Fruit fly (Drosophila melanogaster) whole organism, prepupa: ENCODE measurements around the gene CG43935.

Experiments used
- CG11294 ChIP-seq: fragments of 200-800 bp; sonication (Bioruptor generic); IDR thresholded peaks from 2 replicates; pipeline ENCODE4 v1.3.6; 2022; ENCODE audit warnings: missing biosample characterization, missing genetic modification characterization
- Sox102F ChIP-seq: fragments of 200-800 bp; sonication (Bioruptor generic); optimal IDR thresholded peaks from 2 replicates; lab custom pipeline; 2016; ENCODE audit warnings: missing biosample characterization, mild to moderate bottlenecking, missing genetic modification characterization
- vri ChIP-seq: fragments of 200-800 bp; sonication (Bioruptor generic); optimal IDR thresholded peaks from 3 replicates; lab custom pipeline; 2016; ENCODE audit warnings: missing biosample characterization, mild to moderate bottlenecking, missing genetic modification characterization

- no peak for TF ChIP-seq Sox102F
- no peak for TF ChIP-seq vri
- TF ChIP-seq CG11294 (GFP tag; lab: Robert Waterston, UW): no peak
Measured at dm6 chr3R:27094233-27094632, 29.0 kb downstream of the CG43935 start, which contains the start of gene CG14259.
